Fruit fly (Drosophila melanogaster) whole organism, embryonic: ENCODE measurements around the gene GABPI.

Experiments used
- Aef1 ChIP-seq: fragments of 200-800 bp; sonication (Bioruptor generic); IDR thresholded peaks from 3 replicates; pipeline ENCODE4 v1.3.6; 2022; ENCODE audit warnings: missing biosample characterization, missing genetic modification characterization
- Bdp1 ChIP-seq: fragments of 200-800 bp; sonication (Bioruptor generic); optimal IDR thresholded peaks from 3 replicates; lab custom pipeline; 2016; ENCODE audit warnings: missing biosample characterization, missing genetic modification characterization
- CG10209 ChIP-seq: fragments of 200-800 bp; sonication (Bioruptor generic); optimal IDR thresholded peaks from 3 replicates; lab custom pipeline; 2017; ENCODE audit warnings: missing biosample characterization, mild to moderate bottlenecking, missing genetic modification characterization, missing genetic modification reagents
- CG10321 ChIP-seq: fragments of 200-800 bp; sonication (Bioruptor generic); IDR thresholded peaks from 2 replicates; pipeline ENCODE4 v1.3.6; 2022; ENCODE audit warnings: missing biosample characterization, missing genetic modification characterization
- CG10366 ChIP-seq: fragments of 200-800 bp; sonication (Bioruptor generic); IDR thresholded peaks from 2 replicates; pipeline ENCODE4 v1.3.6; 2022; ENCODE audit warnings: missing biosample characterization, missing genetic modification characterization
- CG10431 ChIP-seq: fragments of 200-800 bp; sonication (Bioruptor generic); optimal IDR thresholded peaks from 3 replicates; lab custom pipeline; 2018; ENCODE audit warnings: missing biosample characterization, mild to moderate bottlenecking, missing genetic modification characterization
- CG10959 ChIP-seq: fragments of 200-800 bp; sonication (Bioruptor generic); IDR thresholded peaks from 2 replicates; pipeline ENCODE4 v1.3.6; 2022; ENCODE audit warnings: missing biosample characterization, missing genetic modification characterization
- CG11085 ChIP-seq: fragments of 200-800 bp; sonication (Bioruptor generic); IDR thresholded peaks from 2 replicates; pipeline ENCODE4 v1.3.6; 2022; ENCODE audit warnings: missing biosample characterization, missing genetic modification characterization
- CG11456 ChIP-seq: fragments of 200-800 bp; sonication (Bioruptor generic); IDR thresholded peaks from 3 replicates; pipeline ENCODE4 v1.3.6; 2022; ENCODE audit warnings: missing biosample characterization, missing genetic modification characterization
- CG11504 ChIP-seq: fragments of 200-800 bp; sonication (Bioruptor generic); optimal IDR thresholded peaks from 3 replicates; lab custom pipeline; 2019; ENCODE audit warnings: missing biosample characterization, mild to moderate bottlenecking, missing genetic modification characterization, moderate library complexity
- CG11695 ChIP-seq: fragments of 200-800 bp; sonication (Bioruptor generic); IDR thresholded peaks from 3 replicates; pipeline ENCODE4 v1.3.6; 2022; ENCODE audit warnings: missing biosample characterization, missing genetic modification characterization
- CG17186 ChIP-seq: fragments of 200-800 bp; sonication (Bioruptor generic); optimal IDR thresholded peaks from 3 replicates; lab custom pipeline; 2017; ENCODE audit warnings: missing biosample characterization, missing genetic modification reagents, missing genetic modification characterization
- CG17912 ChIP-seq: fragments of 200-800 bp; sonication (Bioruptor generic); optimal IDR thresholded peaks from 2 replicates; lab custom pipeline; 2018; ENCODE audit warnings: missing biosample characterization, mild to moderate bottlenecking, missing genetic modification characterization
- CG1832 ChIP-seq: fragments of 200-800 bp; sonication (Bioruptor generic); optimal IDR thresholded peaks from 2 replicates; lab custom pipeline; 2017; ENCODE audit warnings: missing biosample characterization, mild to moderate bottlenecking, missing genetic modification characterization, inconsistent platforms
- CG18764 ChIP-seq: fragments of 200-800 bp; sonication (Bioruptor generic); optimal IDR thresholded peaks from 3 replicates; lab custom pipeline; 2016; ENCODE audit warnings: missing biosample characterization, missing genetic modification characterization
- CG2875 ChIP-seq: fragments of 200-800 bp; sonication (Bioruptor generic); optimal IDR thresholded peaks from 2 replicates; lab custom pipeline; 2017; ENCODE audit warnings: missing biosample characterization, mild to moderate bottlenecking, missing genetic modification characterization, missing genetic modification reagents
- CG30431 ChIP-seq: fragments of 200-800 bp; sonication (Bioruptor generic); optimal IDR thresholded peaks from 2 replicates; lab custom pipeline; 2017; ENCODE audit warnings: missing biosample characterization, missing genetic modification characterization
- CG3065 ChIP-seq: fragments of 200-800 bp; sonication (Bioruptor generic); optimal IDR thresholded peaks from 2 replicates; lab custom pipeline; 2016; ENCODE audit warnings: missing biosample characterization, missing genetic modification characterization
- CG32767 ChIP-seq: fragments of 200-800 bp; sonication (Bioruptor generic); IDR thresholded peaks from 2 replicates; pipeline ENCODE4 v1.3.6; 2022; ENCODE audit warnings: missing biosample characterization, missing genetic modification characterization
- CG4360 ChIP-seq: fragments of 200-800 bp; sonication (Bioruptor generic); IDR thresholded peaks from 2 replicates; pipeline ENCODE4 v1.3.6; 2022; ENCODE audit warnings: missing biosample characterization, missing genetic modification characterization
- CG5180 ChIP-seq: fragments of 200-800 bp; sonication (Bioruptor generic); optimal IDR thresholded peaks from 3 replicates; lab custom pipeline; 2017; ENCODE audit warnings: missing biosample characterization, missing genetic modification characterization, mild to moderate bottlenecking, moderate library complexity, missing genetic modification reagents
- CG5953 ChIP-seq: fragments of 200-800 bp; sonication (Bioruptor generic); IDR thresholded peaks from 2 replicates; pipeline ENCODE4 v1.3.6; 2022; ENCODE audit warnings: missing biosample characterization, missing genetic modification characterization
- CG6654 ChIP-seq: fragments of 200-800 bp; sonication (Bioruptor generic); optimal IDR thresholded peaks from 2 replicates; lab custom pipeline; 2017; ENCODE audit warnings: missing biosample characterization, mild to moderate bottlenecking, missing genetic modification characterization
- CG7357 ChIP-seq: fragments of 200-800 bp; sonication (Bioruptor generic); IDR thresholded peaks from 3 replicates; pipeline ENCODE4 v1.3.6; 2022; ENCODE audit warnings: missing biosample characterization, missing genetic modification characterization
- CG8478 ChIP-seq: fragments of >200 bp; optimal IDR thresholded peaks from 2 replicates; lab custom pipeline; 2018
- Fer1 ChIP-seq: fragments of 200-800 bp; sonication (Bioruptor generic); optimal IDR thresholded peaks from 2 replicates; lab custom pipeline; 2017; ENCODE audit warnings: missing biosample characterization, mild to moderate bottlenecking, missing genetic modification characterization
- HLH3B ChIP-seq: fragments of 200-800 bp; sonication (Bioruptor generic); IDR thresholded peaks from 2 replicates; pipeline ENCODE4 v1.3.6; 2022; ENCODE audit warnings: missing biosample characterization, missing genetic modification characterization
- Stat92E ChIP-seq, 3 experiments: fragments of >200 bp in 2 of 3; fragments of 200-800 bp in 1 of 3; sonication (Bioruptor generic) in 1 of 3; optimal IDR thresholded peaks; 2 replicates each; lab custom pipeline; 2017 to 2019; ENCODE audit warnings: missing biosample characterization in 3 of 3, missing genetic modification characterization in 3 of 3, mild to moderate bottlenecking in 1 of 3, moderate library complexity in 1 of 3
- Trl ChIP-seq, 3 experiments: fragments of >200 bp in 2 of 3; fragments of 200-800 bp in 1 of 3; sonication (Bioruptor generic) in 1 of 3; optimal IDR thresholded peaks; 2 replicates in 1 of 3; 3 replicates in 2 of 3; lab custom pipeline; 2016 to 2017; ENCODE audit warnings: missing biosample characterization in 1 of 3, missing genetic modification characterization in 1 of 3
- Xbp1 ChIP-seq: fragments of 200-800 bp; sonication (Bioruptor generic); optimal IDR thresholded peaks from 3 replicates; lab custom pipeline; 2016; ENCODE audit warnings: missing biosample characterization, mild to moderate bottlenecking, missing genetic modification characterization
- ase ChIP-seq: fragments of 200-800 bp; sonication (Bioruptor generic); IDR thresholded peaks from 3 replicates; pipeline ENCODE4 v1.3.6; 2022; ENCODE audit warnings: missing biosample characterization, missing genetic modification characterization
- corto ChIP-seq: fragments of 200-800 bp; sonication (Bioruptor generic); optimal IDR thresholded peaks from 2 replicates; lab custom pipeline; 2016; ENCODE audit warnings: missing biosample characterization, mild to moderate bottlenecking, missing genetic modification characterization, moderate library complexity
- disco-r ChIP-seq: fragments of 200-800 bp; sonication (Bioruptor generic); optimal IDR thresholded peaks from 2 replicates; lab custom pipeline; 2016; ENCODE audit warnings: missing biosample characterization, missing genetic modification characterization
- gce ChIP-seq: fragments of 200-800 bp; sonication (Bioruptor generic); IDR thresholded peaks from 3 replicates; pipeline ENCODE4 v1.3.6; 2022; ENCODE audit warnings: missing biosample characterization, missing genetic modification characterization
- klu ChIP-seq: fragments of 200-800 bp; sonication (Bioruptor generic); IDR thresholded peaks from 2 replicates; pipeline ENCODE4 v1.3.6; 2022; ENCODE audit warnings: missing biosample characterization, missing genetic modification characterization
- kni ChIP-seq: fragments of 200-800 bp; sonication (Bioruptor generic); optimal IDR thresholded peaks from 3 replicates; lab custom pipeline; 2017; ENCODE audit warnings: mild to moderate bottlenecking, missing biosample characterization, missing genetic modification reagents, missing genetic modification characterization
- lilli ChIP-seq: fragments of 200-800 bp; sonication (Bioruptor generic); optimal IDR thresholded peaks from 3 replicates; lab custom pipeline; 2016; ENCODE audit warnings: missing biosample characterization, missing genetic modification characterization
- lola ChIP-seq, 3 experiments: fragments of >200 bp in 2 of 3; fragments of 200-800 bp in 1 of 3; sonication (Bioruptor generic) in 1 of 3; optimal IDR thresholded peaks; 2 replicates each; lab custom pipeline; 2017 to 2019; ENCODE audit warnings: missing biosample characterization in 3 of 3, missing genetic modification characterization in 3 of 3, mild to moderate bottlenecking in 1 of 3, moderate library complexity in 1 of 3
- nmo ChIP-seq: fragments of 200-800 bp; sonication (Bioruptor generic); optimal IDR thresholded peaks from 2 replicates; lab custom pipeline; 2018; ENCODE audit warnings: missing biosample characterization, mild to moderate bottlenecking, missing genetic modification characterization, moderate library complexity
- nom ChIP-seq: fragments of 200-800 bp; sonication (Bioruptor generic); optimal IDR thresholded peaks from 2 replicates; lab custom pipeline; 2017; ENCODE audit warnings: missing biosample characterization, missing genetic modification characterization, mild to moderate bottlenecking, moderate library complexity, missing genetic modification reagents
- odd ChIP-seq: fragments of 200-800 bp; sonication (Bioruptor generic); optimal IDR thresholded peaks from 2 replicates; lab custom pipeline; 2017; ENCODE audit warnings: missing biosample characterization, mild to moderate bottlenecking, missing genetic modification characterization
- onecut ChIP-seq: fragments of 200-800 bp; sonication (Bioruptor generic); IDR thresholded peaks from 2 replicates; pipeline ENCODE4 v1.3.6; 2022; ENCODE audit warnings: missing biosample characterization, missing genetic modification characterization
- p53 ChIP-seq: fragments of 200-800 bp; sonication (Bioruptor generic); optimal IDR thresholded peaks from 2 replicates; lab custom pipeline; 2016; ENCODE audit warnings: missing biosample characterization, missing genetic modification characterization
- sens-2 ChIP-seq: fragments of 200-800 bp; sonication (Bioruptor generic); IDR thresholded peaks from 2 replicates; pipeline ENCODE4 v1.3.6; 2022; ENCODE audit warnings: missing biosample characterization, missing genetic modification characterization
- sisA ChIP-seq: fragments of 200-800 bp; sonication (Bioruptor generic); IDR thresholded peaks from 2 replicates; pipeline ENCODE4 v1.3.6; 2022; ENCODE audit warnings: missing biosample characterization, missing genetic modification characterization
- slbo ChIP-seq: fragments of 200-800 bp; sonication (Bioruptor generic); IDR thresholded peaks from 2 replicates; pipeline ENCODE4 v1.3.6; 2022; ENCODE audit warnings: missing biosample characterization, missing genetic modification characterization
- stwl ChIP-seq: fragments of 200-800 bp; sonication (Bioruptor generic); optimal IDR thresholded peaks from 3 replicates; lab custom pipeline; 2018; ENCODE audit warnings: missing biosample characterization, mild to moderate bottlenecking, missing genetic modification characterization, moderate library complexity
- ttk ChIP-seq: fragments of 200-800 bp; sonication (Bioruptor generic); IDR thresholded peaks from 2 replicates; pipeline ENCODE4 v2.1.2; 2022; ENCODE audit warnings: missing biosample characterization, missing genetic modification characterization
- unc-4 ChIP-seq: fragments of 200-800 bp; sonication (Bioruptor generic); IDR thresholded peaks from 2 replicates; pipeline ENCODE4 v1.3.6; 2022; ENCODE audit warnings: missing biosample characterization, missing genetic modification characterization; ENCODE audit not compliant: partially characterized antibody
- vvl ChIP-seq: fragments of 200-800 bp; sonication (Bioruptor generic); IDR thresholded peaks from 2 replicates; pipeline ENCODE4 v1.3.6; 2022; ENCODE audit warnings: missing biosample characterization, missing genetic modification characterization

Gene GABPI

dm6 chr2L:3037153-3037579 is 6.8 kb downstream of the GABPI start, which contains the start of the genes CG17260 and SerRS (continued):
- peak; percentile 63; the same call in 1 of the 3 replicates for TF ChIP-seq gce (GFP tag; lab: Robert Waterston, UW)
- TF ChIP-seq CG5180 (GFP tag; lab: Kevin White, UChicago), result no peak
- peak; percentile 89 for TF ChIP-seq CG11456 (GFP tag; lab: Robert Waterston, UW)
- TF ChIP-seq CG32767 (GFP tag; lab: Robert Waterston, UW), result peak; percentile 84; the same call in 1 of the 2 replicates
- TF ChIP-seq ttk, result peak; percentile 92
- no peak for TF ChIP-seq CG8478 (lab: Kevin White, UChicago)
- TF ChIP-seq lilli (GFP tag; lab: Kevin White, UChicago), result peak; percentile 97
- TF ChIP-seq CG1832 (GFP tag; lab: Kevin White, UChicago), result no peak
- TF ChIP-seq nom, result peak; percentile 67
- TF ChIP-seq CG5953 (GFP tag; lab: Robert Waterston, UW), result peak; percentile 63; the same call in 1 of the 2 replicates
- peak; percentile 75 for TF ChIP-seq CG2875 (GFP tag; lab: Kevin White, UChicago)
- TF ChIP-seq CG11695 (GFP tag; lab: Robert Waterston, UW), result peak; percentile 80
- TF ChIP-seq onecut (GFP tag; lab: Robert Waterston, UW), result peak; percentile 67
- TF ChIP-seq CG11504 (tag; lab: Kevin White, UChicago), result no peak
- peak; percentile 96 for TF ChIP-seq nmo (GFP tag; lab: Kevin White, UChicago)
- TF ChIP-seq Trl (optimal IDR thresholded peaks at IDR 0.05; lab: Kevin White, UChicago), result no peak
- peak; percentile 95 for TF ChIP-seq Trl (GFP tag; optimal IDR thresholded peaks at IDR 0.05; lab: Kevin White, UChicago)
- TF ChIP-seq corto, result no peak
- TF ChIP-seq CG10321 (GFP tag; lab: Robert Waterston, UW), result 0 out of 2 replicates have a peak, but pooled peaks have one; percentile 33
- peak; percentile 91 for TF ChIP-seq Aef1 (GFP tag; lab: Robert Waterston, UW)
- TF ChIP-seq kni (GFP tag; lab: Kevin White, UChicago), result peak; percentile 69
- TF ChIP-seq Fer1 (GFP tag; lab: Kevin White, UChicago), result peak; percentile 90
- peak; percentile 91 for TF ChIP-seq CG10209 (GFP tag; lab: Kevin White, UChicago)
- peak; percentile 83 for TF ChIP-seq CG3065
- peak; percentile 77 for TF ChIP-seq CG30431 (GFP tag; lab: Kevin White, UChicago)
- TF ChIP-seq unc-4 (GFP tag; lab: Robert Waterston, UW), result peak; percentile 56
- peak; percentile 96 for TF ChIP-seq Xbp1
- TF ChIP-seq CG10366 (GFP tag; lab: Robert Waterston, UW), result peak; percentile 90
- TF ChIP-seq CG4360, result no peak
- TF ChIP-seq Stat92E (GFP tag; optimal IDR thresholded peaks at IDR 0.05; lab: Kevin White, UChicago), result peak in 1 of 3 experiments; percentile 37
- TF ChIP-seq klu (GFP tag; lab: Robert Waterston, UW), result peak; percentile 94
- peak; percentile 45; the same call in 1 of the 2 replicates for TF ChIP-seq sens-2 (GFP tag; lab: Robert Waterston, UW)
- TF ChIP-seq CG10959 (GFP tag; lab: Robert Waterston, UW), result peak; percentile 43
- TF ChIP-seq p53 (GFP tag; lab: Kevin White, UChicago), result peak; percentile 63
- TF ChIP-seq ase (GFP tag; lab: Robert Waterston, UW), result peak; percentile 92
- peak; percentile 94 for TF ChIP-seq sisA
- peak; percentile 92 for TF ChIP-seq CG11085
- peak; percentile 73 for TF ChIP-seq CG10431 (GFP tag; lab: Kevin White, UChicago)
- peak; percentile 73 for TF ChIP-seq stwl
- peak; percentile 89 for TF ChIP-seq CG18764
- TF ChIP-seq HLH3B, result peak; percentile 85; the same call in 1 of the 2 replicates
- no peak for TF ChIP-seq odd (GFP tag; lab: Kevin White, UChicago)
- peak; percentile 97 for TF ChIP-seq slbo (GFP tag; lab: Robert Waterston, UW)
- TF ChIP-seq lola (GFP tag; optimal IDR thresholded peaks at IDR 0.05; lab: Kevin White, UChicago), result peak in 1 of 3 experiments; percentile 87
- peak; percentile 33 for TF ChIP-seq CG17912
- peak; percentile 74 for TF ChIP-seq CG17186
- TF ChIP-seq disco-r (GFP tag; lab: Kevin White, UChicago), result peak; percentile 85
- peak; percentile 65 for TF ChIP-seq CG6654 (GFP tag; lab: Kevin White, UChicago)
- TF ChIP-seq Bdp1, result peak; percentile 89
- TF ChIP-seq CG7357 (GFP tag; lab: Robert Waterston, UW), result peak; percentile 86
- peak; percentile 95 for TF ChIP-seq vvl (GFP tag; lab: Robert Waterston, UW)
